Fruit fly (Drosophila melanogaster) whole organism, embryonic: Measurements from ENCODE around the gene CG4338.
A peak's percentile ranks its signal among the peaks of the same experiment; 100 is the strongest.

ENCODE experiments used
- BtbVII ChIP-seq: fragments of 200-800 bp; sonication (Bioruptor generic); optimal IDR thresholded peaks from 3 replicates; lab custom pipeline; 2017; ENCODE audit warnings: missing biosample characterization, mild to moderate bottlenecking, missing genetic modification characterization
- Bteb2 ChIP-seq: fragments of 200-800 bp; sonication (Bioruptor generic); optimal IDR thresholded peaks from 2 replicates; lab custom pipeline; 2016; ENCODE audit warnings: missing biosample characterization, missing genetic modification characterization
- CG10147 ChIP-seq: fragments of 200-800 bp; sonication (Bioruptor generic); optimal IDR thresholded peaks from 2 replicates; lab custom pipeline; 2019; ENCODE audit warnings: missing biosample characterization, mild to moderate bottlenecking, missing genetic modification characterization, moderate library complexity
- CG10431 ChIP-seq: fragments of 200-800 bp; sonication (Bioruptor generic); optimal IDR thresholded peaks from 3 replicates; lab custom pipeline; 2018; ENCODE audit warnings: missing biosample characterization, mild to moderate bottlenecking, missing genetic modification characterization
- CG10654 ChIP-seq: fragments of 200-800 bp; sonication (Bioruptor generic); optimal IDR thresholded peaks from 2 replicates; lab custom pipeline; 2016; ENCODE audit warnings: missing biosample characterization, missing genetic modification characterization
- CG11504 ChIP-seq: fragments of 200-800 bp; sonication (Bioruptor generic); optimal IDR thresholded peaks from 3 replicates; lab custom pipeline; 2019; ENCODE audit warnings: missing biosample characterization, mild to moderate bottlenecking, missing genetic modification characterization, moderate library complexity
- CG12071 ChIP-seq: fragments of 200-800 bp; sonication (Bioruptor generic); optimal IDR thresholded peaks from 3 replicates; lab custom pipeline; 2018; ENCODE audit warnings: missing biosample characterization, mild to moderate bottlenecking, missing genetic modification characterization
- CG13624 ChIP-seq: fragments of 200-800 bp; sonication (Bioruptor generic); optimal IDR thresholded peaks from 2 replicates; lab custom pipeline; 2016; ENCODE audit warnings: missing biosample characterization, missing genetic modification characterization
- CG1529 ChIP-seq: fragments of 200-800 bp; sonication (Bioruptor generic); optimal IDR thresholded peaks from 3 replicates; lab custom pipeline; 2018; ENCODE audit warnings: missing biosample characterization, missing genetic modification characterization
- CG17186 ChIP-seq: fragments of 200-800 bp; sonication (Bioruptor generic); optimal IDR thresholded peaks from 3 replicates; lab custom pipeline; 2017; ENCODE audit warnings: missing biosample characterization, missing genetic modification reagents, missing genetic modification characterization
- CG17361 ChIP-seq: fragments of 200-800 bp; sonication (Bioruptor generic); IDR thresholded peaks from 3 replicates; pipeline ENCODE4 v1.3.6; 2022; ENCODE audit warnings: missing biosample characterization, missing genetic modification characterization
- CG17912 ChIP-seq: fragments of 200-800 bp; sonication (Bioruptor generic); optimal IDR thresholded peaks from 2 replicates; lab custom pipeline; 2018; ENCODE audit warnings: missing biosample characterization, mild to moderate bottlenecking, missing genetic modification characterization
- CG31365 ChIP-seq: fragments of 200-800 bp; sonication (Bioruptor generic); optimal IDR thresholded peaks from 2 replicates; lab custom pipeline; 2018; ENCODE audit warnings: missing biosample characterization, mild to moderate bottlenecking, missing genetic modification characterization
- CG33213 ChIP-seq: fragments of 200-800 bp; sonication (Bioruptor generic); optimal IDR thresholded peaks from 3 replicates; lab custom pipeline; 2016; ENCODE audit warnings: missing biosample characterization, missing genetic modification characterization
- CG33557 ChIP-seq: fragments of 200-800 bp; sonication (Bioruptor generic); optimal IDR thresholded peaks from 2 replicates; lab custom pipeline; 2019; ENCODE audit warnings: missing biosample characterization, mild to moderate bottlenecking, missing genetic modification characterization, moderate library complexity
- CG3838 ChIP-seq: fragments of 200-800 bp; sonication (Bioruptor generic); optimal IDR thresholded peaks from 3 replicates; lab custom pipeline; 2016; ENCODE audit warnings: missing biosample characterization, missing genetic modification characterization
- CG3995 ChIP-seq: fragments of 200-800 bp; sonication (Bioruptor generic); optimal IDR thresholded peaks from 3 replicates; lab custom pipeline; 2016; ENCODE audit warnings: missing biosample characterization, missing genetic modification characterization
- CG4282 ChIP-seq: fragments of 200-800 bp; sonication (Bioruptor generic); optimal IDR thresholded peaks from 2 replicates; lab custom pipeline; 2016; ENCODE audit warnings: missing biosample characterization, missing genetic modification characterization
- CG4328 ChIP-seq: fragments of 200-800 bp; sonication (Bioruptor generic); optimal IDR thresholded peaks from 3 replicates; lab custom pipeline; 2017; ENCODE audit warnings: missing biosample characterization, missing genetic modification reagents, missing genetic modification characterization
- CG6689 ChIP-seq: fragments of 200-800 bp; sonication (Bioruptor generic); IDR thresholded peaks from 2 replicates; pipeline ENCODE4 v1.3.6; 2022; ENCODE audit warnings: missing biosample characterization, missing genetic modification characterization
- CG7271 ChIP-seq: fragments of 200-800 bp; sonication (Bioruptor generic); optimal IDR thresholded peaks from 2 replicates; lab custom pipeline; 2018; ENCODE audit warnings: missing biosample characterization, mild to moderate bottlenecking, missing genetic modification characterization, moderate library complexity
- CG7357 ChIP-seq: fragments of 200-800 bp; sonication (Bioruptor generic); IDR thresholded peaks from 3 replicates; pipeline ENCODE4 v1.3.6; 2022; ENCODE audit warnings: missing biosample characterization, missing genetic modification characterization
- CG7745 ChIP-seq: fragments of 200-800 bp; sonication (Bioruptor generic); optimal IDR thresholded peaks from 2 replicates; lab custom pipeline; 2018; ENCODE audit warnings: missing biosample characterization, mild to moderate bottlenecking, missing genetic modification characterization, moderate library complexity
- CG7987 ChIP-seq: fragments of 200-800 bp; sonication (Bioruptor generic); optimal IDR thresholded peaks from 2 replicates; lab custom pipeline; 2018; ENCODE audit warnings: missing biosample characterization, mild to moderate bottlenecking, missing genetic modification characterization, moderate library complexity
- CG8765 ChIP-seq: fragments of 200-800 bp; sonication (Bioruptor generic); IDR thresholded peaks from 2 replicates; pipeline ENCODE4 v1.3.6; 2022; ENCODE audit warnings: missing biosample characterization, missing genetic modification characterization
- Camta ChIP-seq: fragments of 200-800 bp; sonication (Bioruptor generic); optimal IDR thresholded peaks from 2 replicates; lab custom pipeline; 2016; ENCODE audit warnings: missing biosample characterization, missing genetic modification characterization
- Dek ChIP-seq: fragments of 200-800 bp; sonication (Bioruptor generic); optimal IDR thresholded peaks from 3 replicates; lab custom pipeline; 2019; ENCODE audit warnings: missing biosample characterization, mild to moderate bottlenecking, missing genetic modification characterization, moderate library complexity
- Drgx ChIP-seq: fragments of 200-800 bp; sonication (Bioruptor generic); IDR thresholded peaks from 2 replicates; pipeline ENCODE4 v1.3.6; 2022; ENCODE audit warnings: missing biosample characterization, missing genetic modification characterization
- E2f1 ChIP-seq: fragments of 200-800 bp; sonication (Bioruptor generic); IDR thresholded peaks from 2 replicates; pipeline ENCODE4 v1.3.6; 2022; ENCODE audit warnings: missing biosample characterization, missing genetic modification characterization
- Gug ChIP-seq: fragments of 200-800 bp; sonication (Bioruptor generic); IDR thresholded peaks from 4 replicates; pipeline ENCODE4 v1.3.6; 2022; ENCODE audit warnings: missing biosample characterization, missing genetic modification characterization
- H2.0 ChIP-seq: fragments of 200-800 bp; sonication (Bioruptor generic); IDR thresholded peaks from 2 replicates; pipeline ENCODE4 v1.3.6; 2022; ENCODE audit warnings: missing biosample characterization, missing genetic modification characterization
- Poxn ChIP-seq: fragments of 200-800 bp; sonication (Bioruptor generic); IDR thresholded peaks from 2 replicates; pipeline ENCODE4 v1.3.6; 2022; ENCODE audit warnings: missing biosample characterization, missing genetic modification characterization
- Ptx1 ChIP-seq: fragments of 200-800 bp; sonication (Bioruptor generic); IDR thresholded peaks from 2 replicates; pipeline ENCODE4 v1.3.6; 2022; ENCODE audit warnings: missing biosample characterization, missing genetic modification characterization
- YL-1 ChIP-seq: fragments of 200-800 bp; sonication (Bioruptor generic); optimal IDR thresholded peaks from 3 replicates; lab custom pipeline; 2017; ENCODE audit warnings: missing biosample characterization, mild to moderate bottlenecking, missing genetic modification characterization
- ase ChIP-seq: fragments of 200-800 bp; sonication (Bioruptor generic); IDR thresholded peaks from 3 replicates; pipeline ENCODE4 v1.3.6; 2022; ENCODE audit warnings: missing biosample characterization, missing genetic modification characterization
- chinmo ChIP-seq: fragments of 200-800 bp; sonication (Bioruptor generic); IDR thresholded peaks from 4 replicates; pipeline ENCODE4 v1.3.6; 2022; ENCODE audit warnings: missing biosample characterization, missing genetic modification characterization; ENCODE audit not compliant: partially characterized antibody
- dysf ChIP-seq: fragments of 200-800 bp; sonication (Bioruptor generic); IDR thresholded peaks from 3 replicates; pipeline ENCODE4 v1.3.6; 2022; ENCODE audit warnings: missing biosample characterization, missing genetic modification characterization
- esg ChIP-seq: fragments of 200-800 bp; sonication (Bioruptor generic); conservative IDR thresholded peaks from 2 replicates; pipeline ENCODE4 v1.3.6; 2022; ENCODE audit warnings: missing biosample characterization, missing genetic modification characterization
- fd96Cb ChIP-seq: fragments of 200-800 bp; sonication (Bioruptor generic); optimal IDR thresholded peaks from 2 replicates; lab custom pipeline; 2018; ENCODE audit warnings: missing biosample characterization, mild to moderate bottlenecking, missing genetic modification characterization, moderate library complexity
- grn ChIP-seq: fragments of 200-800 bp; sonication (Bioruptor generic); optimal IDR thresholded peaks from 3 replicates; lab custom pipeline; 2017; ENCODE audit warnings: missing biosample characterization, missing genetic modification characterization
- ham ChIP-seq: fragments of 200-800 bp; sonication (Bioruptor generic); IDR thresholded peaks from 2 replicates; pipeline ENCODE4 v1.3.6; 2022; ENCODE audit warnings: missing biosample characterization, missing genetic modification characterization
- lmd ChIP-seq: fragments of 200-800 bp; sonication (Bioruptor generic); IDR thresholded peaks from 2 replicates; pipeline ENCODE4 v1.3.6; 2022; ENCODE audit warnings: missing biosample characterization, missing genetic modification characterization
- pita ChIP-seq: fragments of 200-800 bp; sonication (Bioruptor generic); optimal IDR thresholded peaks from 2 replicates; lab custom pipeline; 2017; ENCODE audit warnings: missing biosample characterization, mild to moderate bottlenecking, missing genetic modification characterization
- pros ChIP-seq: fragments of 200-800 bp; sonication (Bioruptor generic); optimal IDR thresholded peaks from 3 replicates; lab custom pipeline; 2019; ENCODE audit warnings: missing biosample characterization, mild to moderate bottlenecking, missing genetic modification characterization, moderate library complexity
- run ChIP-seq: fragments of 200-800 bp; sonication (Bioruptor generic); optimal IDR thresholded peaks from 3 replicates; lab custom pipeline; 2018; ENCODE audit warnings: missing biosample characterization, mild to moderate bottlenecking, missing genetic modification characterization
- sens ChIP-seq: fragments of 200-800 bp; sonication (Bioruptor generic); peaks from one replicate; lab custom pipeline; 2016; ENCODE audit warnings: missing biosample characterization, missing genetic modification characterization
- toy ChIP-seq: fragments of 200-800 bp; sonication (Bioruptor generic); IDR thresholded peaks from 2 replicates; pipeline ENCODE4 v1.3.6; 2022; ENCODE audit warnings: missing biosample characterization, missing genetic modification characterization
- unc-4 ChIP-seq: fragments of 200-800 bp; sonication (Bioruptor generic); IDR thresholded peaks from 2 replicates; pipeline ENCODE4 v1.3.6; 2022; ENCODE audit warnings: missing biosample characterization, missing genetic modification characterization; ENCODE audit not compliant: partially characterized antibody
- wdn ChIP-seq: fragments of 200-800 bp; sonication (Bioruptor generic); IDR thresholded peaks from 2 replicates; pipeline ENCODE4 v1.3.6; 2022; ENCODE audit warnings: missing biosample characterization, missing genetic modification characterization
- zen2 ChIP-seq: fragments of 200-800 bp; sonication (Bioruptor generic); IDR thresholded peaks from 3 replicates; pipeline ENCODE4 v1.3.6; 2022; ENCODE audit warnings: missing biosample characterization, missing genetic modification characterization; ENCODE audit not compliant: partially characterized antibody

The CG4338 gene

DNA sequence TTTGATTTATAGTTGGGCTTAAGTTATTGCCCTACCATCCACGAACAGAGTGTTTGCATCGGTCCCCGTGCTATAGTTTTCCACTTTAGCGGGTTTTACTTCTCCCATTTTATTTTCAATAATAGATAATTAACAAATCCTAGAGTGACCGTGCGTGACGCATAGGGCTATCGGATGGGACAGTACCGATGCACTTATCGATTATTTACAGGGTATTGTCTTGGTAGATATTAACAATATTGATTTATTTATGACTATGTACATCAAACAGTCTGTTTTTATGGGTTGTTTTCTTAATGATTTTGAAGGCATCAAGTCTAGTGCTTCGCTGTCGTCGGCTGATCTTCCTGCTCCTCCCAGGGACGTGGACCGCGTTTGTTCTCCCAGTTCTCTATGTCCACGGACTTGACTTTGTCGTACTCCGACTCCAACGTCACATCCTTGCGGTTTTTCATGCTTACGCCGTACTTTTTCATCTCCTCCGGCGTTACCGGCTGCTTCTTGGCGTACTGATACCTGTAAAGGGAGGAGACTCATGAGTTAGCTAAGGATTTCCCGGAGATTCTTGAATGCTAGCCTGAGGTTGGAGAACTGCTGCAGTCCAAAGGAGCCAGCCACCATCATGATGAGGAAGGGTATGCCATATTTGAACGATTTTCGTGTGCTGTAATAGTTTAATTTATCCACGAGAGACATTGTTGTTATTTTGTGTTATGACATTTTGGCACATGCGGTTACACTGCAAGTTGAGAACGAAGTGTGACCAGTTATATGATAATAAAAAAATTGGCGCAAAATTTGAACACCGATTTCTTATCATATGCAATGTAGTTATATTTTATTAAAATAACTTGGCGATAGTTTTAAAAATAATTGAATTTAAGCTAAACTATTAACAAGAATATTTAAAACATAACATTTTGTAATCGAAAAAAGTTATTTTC is 2.9 kb downstream of the CG4338 start, which contains the start of the genes MRG15 and Tm1 (continued):
- no peak for TF ChIP-seq Camta (GFP tag; lab: Kevin White, UChicago)
- TF ChIP-seq zen2 (GFP tag; lab: Robert Waterston, UW), result peak; percentile 63; the same call in 1 of the 3 replicates
- no peak for TF ChIP-seq CG31365 (tag; lab: Kevin White, UChicago)
- no peak for TF ChIP-seq CG3995 (GFP tag; lab: Kevin White, UChicago)
- no peak for TF ChIP-seq CG7357
- TF ChIP-seq BtbVII, result no peak
- no peak for TF ChIP-seq CG4282 (GFP tag; lab: Kevin White, UChicago)
- no peak for TF ChIP-seq CG10431
- TF ChIP-seq Bteb2 (GFP tag; lab: Kevin White, UChicago), result no peak
- no peak for TF ChIP-seq grn (GFP tag; lab: Kevin White, UChicago)
- TF ChIP-seq CG17361, result 0 out of 3 replicates have a peak, but pooled peaks have one; percentile 10
- TF ChIP-seq CG7271 (tag; lab: Kevin White, UChicago), result no peak
- no peak for TF ChIP-seq toy
- TF ChIP-seq wdn, result no peak
- no peak for TF ChIP-seq run (tag; lab: Kevin White, UChicago)
- TF ChIP-seq CG7745 (tag; lab: Kevin White, UChicago), result no peak
- no peak for TF ChIP-seq CG10654 (GFP tag; lab: Kevin White, UChicago)
- no peak for TF ChIP-seq ham (GFP tag; lab: Robert Waterston, UW)
- TF ChIP-seq unc-4 (GFP tag; lab: Robert Waterston, UW), result peak; percentile 70
- no peak for TF ChIP-seq dysf (GFP tag; lab: Robert Waterston, UW)
- no peak for TF ChIP-seq CG11504
- TF ChIP-seq chinmo, result peak; percentile 65; the same call in 1 of the 4 replicates
- no peak for TF ChIP-seq E2f1 (GFP tag; lab: Robert Waterston, UW)
- no peak for TF ChIP-seq H2.0
- TF ChIP-seq CG1529 (GFP tag; lab: Kevin White, UChicago), result no peak
- TF ChIP-seq CG6689, result no peak
- TF ChIP-seq Drgx (GFP tag; lab: Robert Waterston, UW), result no peak
- TF ChIP-seq CG33557 (GFP tag; lab: Kevin White, UChicago), result no peak
- no peak for TF ChIP-seq CG17186
- no peak for TF ChIP-seq CG3838 (GFP tag; lab: Kevin White, UChicago)
- TF ChIP-seq pros (GFP tag; lab: Kevin White, UChicago), result no peak
- no peak for TF ChIP-seq Gug (GFP tag; lab: Robert Waterston, UW)
- TF ChIP-seq CG10147 (GFP tag; lab: Kevin White, UChicago), result no peak
- TF ChIP-seq Ptx1, result no peak
- TF ChIP-seq ase (GFP tag; lab: Robert Waterston, UW), result no peak
- peak; percentile 50 for TF ChIP-seq YL-1 (GFP tag; lab: Kevin White, UChicago)
- TF ChIP-seq CG17912 (GFP tag; lab: Kevin White, UChicago), result no peak
- no peak for TF ChIP-seq pita
- no peak for TF ChIP-seq lmd (GFP tag; lab: Robert Waterston, UW)
- TF ChIP-seq fd96Cb (tag; lab: Kevin White, UChicago), result no peak
- TF ChIP-seq CG33213 (GFP tag; lab: Kevin White, UChicago), result no peak
- no peak for TF ChIP-seq Dek (tag; lab: Kevin White, UChicago)
- TF ChIP-seq CG8765 (GFP tag; lab: Robert Waterston, UW), result no peak
- no peak for TF ChIP-seq CG4328
- peak; percentile 79 for TF ChIP-seq sens (GFP tag; lab: Kevin White, UChicago)
- TF ChIP-seq CG13624 (GFP tag; lab: Kevin White, UChicago), result no peak
- TF ChIP-seq Poxn (GFP tag; lab: Robert Waterston, UW), result no peak
- no peak for TF ChIP-seq esg (GFP tag; lab: Robert Waterston, UW)
- TF ChIP-seq CG7987 (GFP tag; lab: Kevin White, UChicago), result no peak
- TF ChIP-seq CG12071 (GFP tag; lab: Kevin White, UChicago), result no peak
